Fruit fly (Drosophila melanogaster): ENCODE data around the gene aay.

aay gene

dm6 chr3L:9426656-9427294 lies 3.7 kb downstream of the aay start, which contains the start of the genes Atat and Shc (continued):
- TF ChIP-seq ase (GFP tag; IDR thresholded peaks at IDR 0.05) (peak; percentile 99), corto (GFP tag; optimal IDR thresholded peaks at IDR 0.05) (peak; percentile 89), ci (GFP tag; IDR thresholded peaks at IDR 0.05) (peak; percentile 99), stwl (tag; optimal IDR thresholded peaks at IDR 0.05) (peak; percentile 48), Antp (GFP tag; optimal IDR thresholded peaks at IDR 0.05) (peak; percentile 100), al (GFP tag; IDR thresholded peaks at IDR 0.05) (peak; percentile 100), Gsc (GFP tag; IDR thresholded peaks at IDR 0.05) (peak; percentile 99), sob (GFP tag; IDR thresholded peaks at IDR 0.05) (peak; percentile 100), dpn (GFP tag; optimal IDR thresholded peaks at IDR 0.05) (peak; percentile 100), Poxn (GFP tag; IDR thresholded peaks at IDR 0.05) (peak; percentile 99), psq (GFP tag; optimal IDR thresholded peaks at IDR 0.05) (peak; percentile 95), Atf-2 (GFP tag; optimal IDR thresholded peaks at IDR 0.05) (peak; percentile 99), Bdp1 (GFP tag; optimal IDR thresholded peaks at IDR 0.05) (peak; percentile 95), CG6854 (GFP tag; optimal IDR thresholded peaks at IDR 0.05) (peak; percentile 93), yki (optimal IDR thresholded peaks at IDR 0.05) (no peak), CG10979 (tag; optimal IDR thresholded peaks at IDR 0.05) (peak; percentile 97), ab (GFP tag; optimal IDR thresholded peaks at IDR 0.05) (peak; percentile 99), nmo (GFP tag; optimal IDR thresholded peaks at IDR 0.05) (peak; percentile 99), Trl (optimal IDR thresholded peaks at IDR 0.05) (no peak), Trl (GFP tag; optimal IDR thresholded peaks at IDR 0.05) (peak; percentile 100), CG12942 (GFP tag; optimal IDR thresholded peaks at IDR 0.05) (peak; percentile 100), Awh (GFP tag; IDR thresholded peaks at IDR 0.05) (peak; percentile 98), CG15011 (GFP tag; optimal IDR thresholded peaks at IDR 0.05) (peak; percentile 96), CG43689 (GFP tag; IDR thresholded peaks at IDR 0.05) (peak; percentile 98), Bteb2 (GFP tag; optimal IDR thresholded peaks at IDR 0.05) (peak; percentile 99), CG9727 (GFP tag; optimal IDR thresholded peaks at IDR 0.05) (peak; percentile 99), Doc2 (GFP tag; IDR thresholded peaks at IDR 0.05) (peak; percentile 98), CG2116 (GFP tag; optimal IDR thresholded peaks at IDR 0.05) (peak; percentile 93), CG9437 (GFP tag; optimal IDR thresholded peaks at IDR 0.05) (peak; percentile 77), Nf-YB (GFP tag; optimal IDR thresholded peaks at IDR 0.05) (peak; percentile 87), CG12659 (GFP tag; optimal IDR thresholded peaks at IDR 0.05) (peak; percentile 99), cwo (GFP tag; optimal IDR thresholded peaks at IDR 0.05) (peak; percentile 96), CG5180 (GFP tag; optimal IDR thresholded peaks at IDR 0.05) (peak; percentile 83), CG10959 (GFP tag; IDR thresholded peaks at IDR 0.05) (peak; percentile 99), CG6254 (GFP tag; optimal IDR thresholded peaks at IDR 0.05) (peak; percentile 90), CG18599 (GFP tag; optimal IDR thresholded peaks at IDR 0.05) (peak; percentile 99), wdn (GFP tag; IDR thresholded peaks at IDR 0.05) (peak; percentile 99), ken (GFP tag; IDR thresholded peaks at IDR 0.05) (peak; percentile 100), CG9797 (GFP tag; optimal IDR thresholded peaks at IDR 0.05) (peak; percentile 100), CG18262 (tag; optimal IDR thresholded peaks at IDR 0.05) (peak; percentile 96), HLH3B (GFP tag; IDR thresholded peaks at IDR 0.05) (peak; percentile 100), sna (GFP tag; IDR thresholded peaks at IDR 0.05; ENCODE audit: partially characterized antibody) (peak; percentile 92), Dad (GFP tag; optimal IDR thresholded peaks at IDR 0.05) (peak; percentile 99), CG9215 (GFP tag; IDR thresholded peaks at IDR 0.05) (peak; percentile 100), Hr78 (GFP tag; optimal IDR thresholded peaks at IDR 0.05) (peak in 1 of 2 experiments; percentile 81), YL-1 (GFP tag; optimal IDR thresholded peaks at IDR 0.05) (peak; percentile 98), Dek (tag; optimal IDR thresholded peaks at IDR 0.05) (peak; percentile 99), CG12104 (GFP tag; optimal IDR thresholded peaks at IDR 0.05) (peak; percentile 98), CG18011 (GFP tag; optimal IDR thresholded peaks at IDR 0.05) (peak; percentile 93), CG4617 (GFP tag; optimal IDR thresholded peaks at IDR 0.05; ENCODE audit: borderline replicate concordance) (peak; percentile 100)

All from whole organism, embryonic.